Fruit fly (Drosophila melanogaster) whole organism, embryonic: ENCODE results near the gene CG15382.
A peak's percentile ranks its signal among the peaks of the same experiment; 100 is the strongest.

Experiments used
- CG1024 ChIP-seq: fragments of 200-800 bp; sonication (Bioruptor generic); IDR thresholded peaks from 2 replicates; pipeline ENCODE4 v1.3.6; 2022; ENCODE audit warnings: missing biosample characterization, missing genetic modification characterization
- CG10321 ChIP-seq: fragments of 200-800 bp; sonication (Bioruptor generic); IDR thresholded peaks from 2 replicates; pipeline ENCODE4 v1.3.6; 2022; ENCODE audit warnings: missing biosample characterization, missing genetic modification characterization
- CG10366 ChIP-seq: fragments of 200-800 bp; sonication (Bioruptor generic); IDR thresholded peaks from 2 replicates; pipeline ENCODE4 v1.3.6; 2022; ENCODE audit warnings: missing biosample characterization, missing genetic modification characterization
- CG11456 ChIP-seq: fragments of 200-800 bp; sonication (Bioruptor generic); IDR thresholded peaks from 3 replicates; pipeline ENCODE4 v1.3.6; 2022; ENCODE audit warnings: missing biosample characterization, missing genetic modification characterization
- CG11696 ChIP-seq: fragments of 200-800 bp; sonication (Bioruptor generic); IDR thresholded peaks from 2 replicates; pipeline ENCODE4 v1.3.6; 2022; ENCODE audit warnings: missing biosample characterization, missing genetic modification characterization
- CG12104 ChIP-seq: fragments of 200-800 bp; sonication (Bioruptor generic); optimal IDR thresholded peaks from 3 replicates; lab custom pipeline; 2016; ENCODE audit warnings: missing biosample characterization, missing genetic modification characterization
- CG12659 ChIP-seq: fragments of 200-800 bp; sonication (Bioruptor generic); optimal IDR thresholded peaks from 3 replicates; lab custom pipeline; 2017; ENCODE audit warnings: mild to moderate bottlenecking, missing biosample characterization, missing genetic modification reagents, missing genetic modification characterization
- CG12769 ChIP-seq: fragments of 200-800 bp; sonication (Bioruptor generic); optimal IDR thresholded peaks from 2 replicates; lab custom pipeline; 2019; ENCODE audit warnings: missing biosample characterization, mild to moderate bottlenecking, missing genetic modification characterization, moderate library complexity
- CG14667 ChIP-seq: fragments of 200-800 bp; sonication (Bioruptor generic); IDR thresholded peaks from 2 replicates; pipeline ENCODE4 v1.3.6; 2022; ENCODE audit warnings: missing biosample characterization, missing genetic modification characterization
- CG1647 ChIP-seq: fragments of 200-800 bp; sonication (Bioruptor generic); optimal IDR thresholded peaks from 3 replicates; lab custom pipeline; 2016; ENCODE audit warnings: missing biosample characterization, missing genetic modification characterization
- CG18262 ChIP-seq: fragments of 200-800 bp; optimal IDR thresholded peaks from 3 replicates; lab custom pipeline; 2019; ENCODE audit warnings: missing biosample characterization, mild to moderate bottlenecking, missing genetic modification characterization, moderate library complexity
- CG2199 ChIP-seq: fragments of 200-800 bp; sonication (Bioruptor generic); IDR thresholded peaks from 3 replicates; pipeline ENCODE4 v1.3.6; 2022; ENCODE audit warnings: missing biosample characterization, missing genetic modification characterization
- CG3163 ChIP-seq: fragments of 200-800 bp; sonication (Bioruptor generic); optimal IDR thresholded peaks from 3 replicates; lab custom pipeline; 2016; ENCODE audit warnings: missing biosample characterization, missing genetic modification characterization
- CG32767 ChIP-seq: fragments of 200-800 bp; sonication (Bioruptor generic); IDR thresholded peaks from 2 replicates; pipeline ENCODE4 v1.3.6; 2022; ENCODE audit warnings: missing biosample characterization, missing genetic modification characterization
- CG34422 ChIP-seq: fragments of 200-800 bp; sonication (Bioruptor generic); IDR thresholded peaks from 3 replicates; pipeline ENCODE4 v1.3.6; 2022; ENCODE audit warnings: missing biosample characterization, missing genetic modification characterization
- CG4282 ChIP-seq: fragments of 200-800 bp; sonication (Bioruptor generic); optimal IDR thresholded peaks from 2 replicates; lab custom pipeline; 2016; ENCODE audit warnings: missing biosample characterization, missing genetic modification characterization
- CG6254 ChIP-seq: fragments of 200-800 bp; sonication (Bioruptor generic); optimal IDR thresholded peaks from 3 replicates; lab custom pipeline; 2017; ENCODE audit warnings: mild to moderate bottlenecking, missing biosample characterization, missing genetic modification reagents, missing genetic modification characterization
- CG7556 ChIP-seq: fragments of 200-800 bp; sonication (Bioruptor generic); optimal IDR thresholded peaks from 2 replicates; lab custom pipeline; 2017; ENCODE audit warnings: missing biosample characterization, mild to moderate bottlenecking, missing genetic modification characterization
- CG7839 ChIP-seq: fragments of 200-800 bp; sonication (Bioruptor generic); optimal IDR thresholded peaks from 3 replicates; lab custom pipeline; 2018; ENCODE audit warnings: missing biosample characterization, mild to moderate bottlenecking, missing genetic modification characterization, moderate library complexity
- Dp ChIP-seq: fragments of 200-800 bp; sonication (Bioruptor generic); optimal IDR thresholded peaks from 2 replicates; lab custom pipeline; 2018; ENCODE audit warnings: missing biosample characterization, mild to moderate bottlenecking, missing genetic modification characterization, moderate library complexity
- Hr51 ChIP-seq, 2 experiments: fragments of 200-800 bp; sonication (Bioruptor generic); optimal IDR thresholded peaks; 2 replicates in 1 of 2; 3 replicates in 1 of 2; lab custom pipeline; 2016 to 2018; ENCODE audit warnings: missing biosample characterization in 2 of 2, missing genetic modification characterization in 2 of 2, mild to moderate bottlenecking in 1 of 2, moderate library complexity in 1 of 2
- Meics ChIP-seq: fragments of 200-800 bp; sonication (Bioruptor generic); optimal IDR thresholded peaks from 2 replicates; lab custom pipeline; 2017; ENCODE audit warnings: missing biosample characterization, mild to moderate bottlenecking, missing genetic modification characterization
- NfI ChIP-seq: fragments of 200-800 bp; sonication (Bioruptor generic); optimal IDR thresholded peaks from 3 replicates; lab custom pipeline; 2018; ENCODE audit warnings: missing biosample characterization, mild to moderate bottlenecking, missing genetic modification characterization, moderate library complexity
- Oaz ChIP-seq: fragments of 200-800 bp; sonication (Bioruptor generic); IDR thresholded peaks from 2 replicates; pipeline ENCODE4 v1.3.6; 2022; ENCODE audit warnings: missing biosample characterization, missing genetic modification characterization
- Oli ChIP-seq: fragments of 200-800 bp; sonication (Bioruptor generic); optimal IDR thresholded peaks from 2 replicates; lab custom pipeline; 2018; ENCODE audit warnings: missing biosample characterization, mild to moderate bottlenecking, missing genetic modification characterization, moderate library complexity
- Six4 ChIP-seq: fragments of 200-800 bp; sonication (Bioruptor generic); optimal IDR thresholded peaks from 2 replicates; lab custom pipeline; 2016; ENCODE audit warnings: missing biosample characterization, missing genetic modification characterization
- Spps ChIP-seq: fragments of 200-800 bp; sonication (Bioruptor generic); optimal IDR thresholded peaks from 2 replicates; lab custom pipeline; 2018; ENCODE audit warnings: missing biosample characterization, mild to moderate bottlenecking, missing genetic modification characterization
- Tbp ChIP-seq: fragments of >200 bp; optimal IDR thresholded peaks from 2 replicates; lab custom pipeline; 2018; ENCODE audit warnings: missing biosample characterization, missing genetic modification characterization
- abd-A ChIP-seq: fragments of 200-800 bp; sonication (Bioruptor generic); optimal IDR thresholded peaks from 3 replicates; lab custom pipeline; 2019; ENCODE audit warnings: missing biosample characterization, mild to moderate bottlenecking, missing genetic modification characterization, moderate library complexity
- aop ChIP-seq: fragments of 200-800 bp; sonication (Bioruptor generic); IDR thresholded peaks from 2 replicates; pipeline ENCODE4 v1.3.6; 2022; ENCODE audit warnings: missing biosample characterization, missing genetic modification characterization
- ara ChIP-seq: fragments of 200-800 bp; sonication (Bioruptor generic); IDR thresholded peaks from 2 replicates; pipeline ENCODE4 v1.3.6; 2022; ENCODE audit warnings: missing biosample characterization, missing genetic modification characterization
- bcd ChIP-seq: fragments of 200-800 bp; sonication (Bioruptor generic); optimal IDR thresholded peaks from 2 replicates; lab custom pipeline; 2017; ENCODE audit warnings: missing biosample characterization, mild to moderate bottlenecking, missing genetic modification characterization
- bigmax ChIP-seq: fragments of 200-800 bp; sonication (Bioruptor generic); optimal IDR thresholded peaks from 2 replicates; lab custom pipeline; 2018; ENCODE audit warnings: missing biosample characterization, mild to moderate bottlenecking, missing genetic modification characterization
- crc ChIP-seq: fragments of 200-800 bp; sonication (Bioruptor generic); optimal IDR thresholded peaks from 2 replicates; lab custom pipeline; 2016; ENCODE audit warnings: missing biosample characterization, missing genetic modification characterization
- dmrt99B ChIP-seq: fragments of 200-800 bp; sonication (Bioruptor generic); optimal IDR thresholded peaks from 2 replicates; lab custom pipeline; 2018; ENCODE audit warnings: missing biosample characterization, mild to moderate bottlenecking, missing genetic modification characterization, moderate library complexity
- gce ChIP-seq: fragments of 200-800 bp; sonication (Bioruptor generic); IDR thresholded peaks from 3 replicates; pipeline ENCODE4 v1.3.6; 2022; ENCODE audit warnings: missing biosample characterization, missing genetic modification characterization
- gcm2 ChIP-seq: fragments of 200-800 bp; sonication (Bioruptor generic); optimal IDR thresholded peaks from 2 replicates; lab custom pipeline; 2016; ENCODE audit warnings: missing biosample characterization, missing genetic modification characterization
- grn ChIP-seq: fragments of 200-800 bp; sonication (Bioruptor generic); optimal IDR thresholded peaks from 3 replicates; lab custom pipeline; 2017; ENCODE audit warnings: missing biosample characterization, missing genetic modification characterization
- gsb-n ChIP-seq: fragments of 200-800 bp; sonication (Bioruptor generic); optimal IDR thresholded peaks from 3 replicates; lab custom pipeline; 2018; ENCODE audit warnings: missing biosample characterization, mild to moderate bottlenecking, missing genetic modification characterization
- gt ChIP-seq: fragments of 200-800 bp; sonication (Bioruptor generic); IDR thresholded peaks from 2 replicates; pipeline ENCODE4 v1.3.6; 2022; ENCODE audit warnings: missing biosample characterization, missing genetic modification characterization
- maf-S ChIP-seq: fragments of 200-800 bp; sonication (Bioruptor generic); optimal IDR thresholded peaks from 2 replicates; lab custom pipeline; 2016; ENCODE audit warnings: missing biosample characterization, missing genetic modification characterization
- nau ChIP-seq: fragments of 200-800 bp; sonication (Bioruptor generic); optimal IDR thresholded peaks from 3 replicates; lab custom pipeline; 2017; ENCODE audit warnings: missing biosample characterization, mild to moderate bottlenecking, missing genetic modification characterization, missing genetic modification reagents
- nom ChIP-seq: fragments of 200-800 bp; sonication (Bioruptor generic); optimal IDR thresholded peaks from 2 replicates; lab custom pipeline; 2017; ENCODE audit warnings: missing biosample characterization, missing genetic modification characterization, mild to moderate bottlenecking, moderate library complexity, missing genetic modification reagents
- psq ChIP-seq: fragments of 200-800 bp; sonication (Bioruptor generic); optimal IDR thresholded peaks from 2 replicates; lab custom pipeline; 2017; ENCODE audit warnings: missing biosample characterization, missing genetic modification characterization
- rib ChIP-seq: fragments of 200-800 bp; sonication (Bioruptor generic); IDR thresholded peaks from 2 replicates; pipeline ENCODE4 v1.3.6; 2022; ENCODE audit warnings: missing biosample characterization, missing genetic modification characterization
- slbo ChIP-seq: fragments of 200-800 bp; sonication (Bioruptor generic); IDR thresholded peaks from 2 replicates; pipeline ENCODE4 v1.3.6; 2022; ENCODE audit warnings: missing biosample characterization, missing genetic modification characterization
- tin ChIP-seq: fragments of 200-800 bp; sonication (Bioruptor generic); optimal IDR thresholded peaks from 3 replicates; lab custom pipeline; 2016; ENCODE audit warnings: missing biosample characterization, missing genetic modification characterization
- toy ChIP-seq: fragments of 200-800 bp; sonication (Bioruptor generic); IDR thresholded peaks from 2 replicates; pipeline ENCODE4 v1.3.6; 2022; ENCODE audit warnings: missing biosample characterization, missing genetic modification characterization
- tup ChIP-seq: fragments of 200-800 bp; sonication (Bioruptor generic); optimal IDR thresholded peaks from 2 replicates; lab custom pipeline; 2016; ENCODE audit warnings: missing biosample characterization, mild to moderate bottlenecking, missing genetic modification characterization, moderate library complexity
- unc-4 ChIP-seq: fragments of 200-800 bp; sonication (Bioruptor generic); IDR thresholded peaks from 2 replicates; pipeline ENCODE4 v1.3.6; 2022; ENCODE audit warnings: missing biosample characterization, missing genetic modification characterization; ENCODE audit not compliant: partially characterized antibody

CG15382 gene

DNA sequence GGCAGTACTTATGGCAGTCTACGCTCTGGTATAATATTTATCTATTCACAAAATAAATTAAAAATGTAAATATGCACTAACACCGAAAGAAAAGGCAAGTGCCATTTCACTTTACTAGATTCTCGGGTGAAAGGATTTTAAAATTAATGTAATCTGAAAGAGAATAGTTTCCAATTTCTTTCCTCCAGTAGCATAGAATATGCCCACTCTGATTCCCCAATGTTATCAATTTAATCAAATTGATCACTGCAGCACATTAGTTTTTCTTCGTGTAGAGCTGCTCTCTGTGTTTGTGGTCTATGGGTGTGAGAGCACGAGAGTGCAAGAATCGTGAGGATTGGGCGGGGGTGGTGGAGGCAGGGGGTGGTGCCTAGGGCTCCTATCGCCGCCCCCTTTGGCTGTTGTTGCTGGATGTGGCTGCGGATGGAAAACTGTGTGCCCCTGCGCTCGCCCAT lies 45.6 kb downstream of the CG15382 start (continued):
- TF ChIP-seq slbo (GFP tag; lab: Robert Waterston, UW) = 0 out of 2 replicates have a peak, but pooled peaks have one; percentile 25
- TF ChIP-seq Six4 (GFP tag; lab: Kevin White, UChicago) = peak; percentile 85
- TF ChIP-seq Oli (tag; lab: Kevin White, UChicago) = peak; percentile 88
- peak; percentile 9 for TF ChIP-seq bigmax (GFP tag; lab: Kevin White, UChicago)
- 0 out of 2 replicates have a peak, but pooled peaks have one; percentile 7 for TF ChIP-seq CG10321 (GFP tag; lab: Robert Waterston, UW)
- TF ChIP-seq Meics = peak; percentile 32
- peak; percentile 88 for TF ChIP-seq ara (GFP tag; lab: Robert Waterston, UW)
- TF ChIP-seq dmrt99B (tag; lab: Kevin White, UChicago) = peak; percentile 82
- TF ChIP-seq tup = peak; percentile 64
- TF ChIP-seq CG12659 (GFP tag; lab: Kevin White, UChicago) = peak; percentile 71
- TF ChIP-seq CG7839 (tag; lab: Kevin White, UChicago) = peak; percentile 80
- TF ChIP-seq psq (GFP tag; lab: Kevin White, UChicago) = no peak
- TF ChIP-seq NfI (GFP tag; lab: Kevin White, UChicago) = peak; percentile 79
- TF ChIP-seq maf-S (GFP tag; lab: Kevin White, UChicago) = peak; percentile 48
- peak; percentile 81 for TF ChIP-seq bcd
- TF ChIP-seq gsb-n (tag; lab: Kevin White, UChicago) = peak; percentile 91
- TF ChIP-seq CG11696 (GFP tag; lab: Robert Waterston, UW) = 0 out of 2 replicates have a peak, but pooled peaks have one; percentile 21
- peak; percentile 62; the same call in 2 of the 3 replicates for TF ChIP-seq gce (GFP tag; lab: Robert Waterston, UW)
- TF ChIP-seq tin (GFP tag; lab: Kevin White, UChicago) = peak; percentile 74
- peak; percentile 91 for TF ChIP-seq CG6254 (GFP tag; lab: Kevin White, UChicago)
- TF ChIP-seq CG4282 = no peak
- TF ChIP-seq CG18262 = peak; percentile 96
- TF ChIP-seq CG7556 (GFP tag; lab: Kevin White, UChicago) = peak; percentile 86
- peak; percentile 73; the same call in 1 of the 2 replicates for TF ChIP-seq aop
- no peak for TF ChIP-seq toy
- TF ChIP-seq CG1647 (GFP tag; lab: Kevin White, UChicago) = peak; percentile 46
- TF ChIP-seq nom (GFP tag; lab: Kevin White, UChicago) = no peak
- TF ChIP-seq CG1024 (GFP tag; lab: Robert Waterston, UW) = peak; percentile 32; the same call in 1 of the 2 replicates
- TF ChIP-seq crc (GFP tag; lab: Kevin White, UChicago) = peak; percentile 42
- TF ChIP-seq gcm2 = peak; percentile 2
- TF ChIP-seq grn (GFP tag; lab: Kevin White, UChicago) = peak; percentile 49
- no peak for TF ChIP-seq unc-4 (GFP tag; lab: Robert Waterston, UW)
- 0 out of 3 replicates have a peak, but pooled peaks have one; percentile 18 for TF ChIP-seq CG11456 (GFP tag; lab: Robert Waterston, UW)
- TF ChIP-seq CG2199 (GFP tag; lab: Robert Waterston, UW) = no peak
- no peak for TF ChIP-seq abd-A (tag; lab: Kevin White, UChicago)
- peak; percentile 91 for TF ChIP-seq Spps
- TF ChIP-seq CG3163 = no peak
- TF ChIP-seq Hr51 (GFP tag; optimal IDR thresholded peaks at IDR 0.05; lab: Kevin White, UChicago) = peak; percentile 44 to 68
- no peak for TF ChIP-seq rib (GFP tag; lab: Robert Waterston, UW)
- TF ChIP-seq CG34422 = peak; percentile 80; the same call in 2 of the 3 replicates
- no peak for TF ChIP-seq CG12769 (tag; lab: Kevin White, UChicago)
- peak; percentile 86 for TF ChIP-seq CG12104 (GFP tag; lab: Kevin White, UChicago)
- no peak for TF ChIP-seq Tbp
- no peak for TF ChIP-seq Dp
- TF ChIP-seq CG14667 (GFP tag; lab: Robert Waterston, UW) = peak; percentile 45; the same call in 1 of the 2 replicates
- TF ChIP-seq gt (GFP tag; lab: Robert Waterston, UW) = peak; percentile 58; the same call in 1 of the 2 replicates
- TF ChIP-seq CG32767 (GFP tag; lab: Robert Waterston, UW) = peak; percentile 55; the same call in 1 of the 2 replicates
- TF ChIP-seq CG10366 = peak; percentile 60
- no peak for TF ChIP-seq Oaz (GFP tag; lab: Robert Waterston, UW)
- TF ChIP-seq nau (GFP tag; lab: Kevin White, UChicago) = peak; percentile 86
